Fruit fly (Drosophila melanogaster): ENCODE data around the gene rols.

The rols gene

DNA sequence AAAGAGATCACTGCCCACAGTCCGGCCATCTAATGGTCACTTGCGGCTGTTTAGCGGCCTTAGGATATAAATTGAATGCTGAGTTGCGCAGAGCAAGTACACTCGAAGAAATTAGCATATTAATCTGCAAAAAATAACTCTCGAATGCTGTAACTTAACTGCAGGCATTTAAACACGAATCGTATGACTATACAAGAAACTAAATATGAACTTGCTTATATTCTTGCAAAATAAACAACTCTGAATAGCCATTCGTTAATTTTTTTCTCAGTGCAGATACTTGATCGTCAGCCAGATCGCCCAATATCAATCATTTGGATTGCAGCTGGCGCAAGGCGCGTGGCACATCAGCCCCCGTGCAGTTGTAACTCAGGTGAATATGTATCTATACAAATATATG, 8.4 kb upstream of the rols start (continued):
- TF ChIP-seq OdsH (GFP tag; optimal IDR thresholded peaks at IDR 0.05): peak; percentile 37
- TF ChIP-seq topi (GFP tag; optimal IDR thresholded peaks at IDR 0.05): peak; percentile 5
- TF ChIP-seq vri (GFP tag; optimal IDR thresholded peaks at IDR 0.05): no peak
- TF ChIP-seq CG6854 (GFP tag; optimal IDR thresholded peaks at IDR 0.05): no peak
- TF ChIP-seq Eip78C (GFP tag): peak; percentile 85
- no peak for TF ChIP-seq CG8632 (GFP tag; optimal IDR thresholded peaks at IDR 0.05)
- peak; percentile 75 for TF ChIP-seq CG6163 (GFP tag; IDR thresholded peaks at IDR 0.05)
- TF ChIP-seq CG3032 (tag; optimal IDR thresholded peaks at IDR 0.05): no peak
- TF ChIP-seq CG34406 (GFP tag; optimal IDR thresholded peaks at IDR 0.05): no peak
- TF ChIP-seq CG9139 (GFP tag; optimal IDR thresholded peaks at IDR 0.05): no peak
- no peak for TF ChIP-seq Sox15 (GFP tag; optimal IDR thresholded peaks at IDR 0.05)
- TF ChIP-seq CG16779 (tag; optimal IDR thresholded peaks at IDR 0.05): no peak
- peak; percentile 47 for TF ChIP-seq Sox102F (GFP tag; optimal IDR thresholded peaks at IDR 0.05)
- TF ChIP-seq esn (GFP tag; optimal IDR thresholded peaks at IDR 0.05): peak; percentile 30
- TF ChIP-seq spab (GFP tag; optimal IDR thresholded peaks at IDR 0.05): no peak

DNA sequence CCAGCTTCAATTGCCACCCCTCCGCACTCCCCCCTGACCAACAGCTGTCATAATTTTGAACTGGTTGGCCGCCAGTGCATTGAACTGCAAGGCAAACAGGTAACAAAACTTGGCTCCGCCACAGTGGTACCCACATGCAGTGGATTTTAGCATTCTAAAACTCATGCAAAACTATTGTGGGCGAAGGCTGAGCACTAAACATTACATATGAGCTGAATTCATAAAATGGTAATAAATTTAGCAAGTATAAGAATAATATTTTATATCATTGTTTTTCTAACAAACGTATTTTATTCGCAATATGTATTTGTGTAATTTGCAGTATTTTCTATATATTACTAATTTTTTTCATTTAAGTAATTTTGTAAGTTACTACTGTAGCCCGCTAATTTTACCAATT, 7.7 kb upstream of the rols start:
- TF ChIP-seq pdm3 (GFP tag; optimal IDR thresholded peaks at IDR 0.05): peak; percentile 41
- TF ChIP-seq topi (GFP tag; optimal IDR thresholded peaks at IDR 0.05): peak; percentile 27
- TF ChIP-seq esn (GFP tag; optimal IDR thresholded peaks at IDR 0.05): no peak
- TF ChIP-seq CG3032 (tag; optimal IDR thresholded peaks at IDR 0.05): no peak
- TF ChIP-seq Ets21C (GFP tag; optimal IDR thresholded peaks at IDR 0.05): no peak
- TF ChIP-seq CG32006 (GFP tag; optimal IDR thresholded peaks at IDR 0.05): peak; percentile 83
- no peak for TF ChIP-seq Eip93F (GFP tag; optimal IDR thresholded peaks at IDR 0.05)
- TF ChIP-seq CG1621 (tag; optimal IDR thresholded peaks at IDR 0.05): no peak
- TF ChIP-seq CG6808 (GFP tag; optimal IDR thresholded peaks at IDR 0.05): no peak
- peak; percentile 74 for TF ChIP-seq Hr4 (GFP tag; optimal IDR thresholded peaks at IDR 0.05)
- TF ChIP-seq CG8632 (GFP tag; optimal IDR thresholded peaks at IDR 0.05): no peak
- peak; percentile 74 for TF ChIP-seq CG4318 (GFP tag; optimal IDR thresholded peaks at IDR 0.05)
- TF ChIP-seq CG6854 (GFP tag; optimal IDR thresholded peaks at IDR 0.05): no peak
- no peak for TF ChIP-seq CG16779 (tag; optimal IDR thresholded peaks at IDR 0.05)
- peak; percentile 86 for TF ChIP-seq CG8119 (GFP tag; IDR thresholded peaks at IDR 0.05)
- no peak for TF ChIP-seq lz (GFP tag; optimal IDR thresholded peaks at IDR 0.05)
- TF ChIP-seq cyc (GFP tag; optimal IDR thresholded peaks at IDR 0.05): peak; percentile 4
- no peak for TF ChIP-seq CG34406 (GFP tag; optimal IDR thresholded peaks at IDR 0.05)
- peak; percentile 34 for TF ChIP-seq CG10631 (GFP tag; optimal IDR thresholded peaks at IDR 0.05)
- TF ChIP-seq svp (GFP tag): peak; percentile 61
- peak; percentile 65 for TF ChIP-seq Gug (GFP tag; IDR thresholded peaks at IDR 0.05)
- peak; percentile 44 for TF ChIP-seq Lpt (GFP tag; optimal IDR thresholded peaks at IDR 0.05)
- no peak for TF ChIP-seq Sox102F (GFP tag; optimal IDR thresholded peaks at IDR 0.05)
- TF ChIP-seq CG11762 (GFP tag; optimal IDR thresholded peaks at IDR 0.05; ENCODE audit: insufficient read depth): no peak
- TF ChIP-seq Eip78C (GFP tag): peak; percentile 81
- peak; percentile 67 for TF ChIP-seq CG6276 (GFP tag; optimal IDR thresholded peaks at IDR 0.05)
- TF ChIP-seq dac (GFP tag; optimal IDR thresholded peaks at IDR 0.05): peak; percentile 75
- TF ChIP-seq CG11294 (GFP tag; IDR thresholded peaks at IDR 0.05): peak; percentile 63
- TF ChIP-seq salr (GFP tag; optimal IDR thresholded peaks at IDR 0.05): peak in 1 of 2 experiments; percentile 58
- no peak for TF ChIP-seq CG7368 (GFP tag; optimal IDR thresholded peaks at IDR 0.05)
- TF ChIP-seq Sox14 (GFP tag; optimal IDR thresholded peaks at IDR 0.05): peak; percentile 47
- TF ChIP-seq net (GFP tag; optimal IDR thresholded peaks at IDR 0.05): peak; percentile 17
- TF ChIP-seq Eip75B (GFP tag; optimal IDR thresholded peaks at IDR 0.05): no peak
- no peak for TF ChIP-seq CG10669 (GFP tag; optimal IDR thresholded peaks at IDR 0.05)
- no peak for TF ChIP-seq Smox (GFP tag; optimal IDR thresholded peaks at IDR 0.05)
- no peak for TF ChIP-seq spab (GFP tag; optimal IDR thresholded peaks at IDR 0.05)
- peak; percentile 78 for TF ChIP-seq eg (GFP tag; IDR thresholded peaks at IDR 0.05)
- peak; percentile 45 for TF ChIP-seq CG3919 (GFP tag; optimal IDR thresholded peaks at IDR 0.05)
- no peak for TF ChIP-seq CG11902 (GFP tag; optimal IDR thresholded peaks at IDR 0.05)
- peak; percentile 38 for TF ChIP-seq OdsH (GFP tag; optimal IDR thresholded peaks at IDR 0.05)
- peak; percentile 37; the same call in 2 of the 3 replicates for TF ChIP-seq CG6163 (GFP tag; IDR thresholded peaks at IDR 0.05)
- peak; percentile 48 for TF ChIP-seq achi (GFP tag; optimal IDR thresholded peaks at IDR 0.05)
- TF ChIP-seq CG8319 (GFP tag; optimal IDR thresholded peaks at IDR 0.05): no peak
- TF ChIP-seq fd59A (GFP tag; optimal IDR thresholded peaks at IDR 0.05): no peak
- TF ChIP-seq CG6792 (GFP tag; optimal IDR thresholded peaks at IDR 0.05): no peak
- TF ChIP-seq CG15336 (GFP tag; IDR thresholded peaks at IDR 0.05): peak; percentile 86
- no peak for TF ChIP-seq Sox15 (GFP tag; optimal IDR thresholded peaks at IDR 0.05)

All from whole organism, prepupa.